Fruit fly (Drosophila melanogaster) whole organism, embryonic: ENCODE measurements around the gene ClpP.

Experiments
- Bdp1 ChIP-seq: fragments of 200-800 bp; sonication (Bioruptor generic); optimal IDR thresholded peaks from 3 replicates; lab custom pipeline; 2016; ENCODE audit warnings: missing biosample characterization, missing genetic modification characterization
- CG12155 ChIP-seq: fragments of 200-800 bp; sonication (Bioruptor generic); optimal IDR thresholded peaks from 3 replicates; lab custom pipeline; 2016; ENCODE audit warnings: missing biosample characterization, missing genetic modification characterization
- CG12769 ChIP-seq: fragments of 200-800 bp; sonication (Bioruptor generic); optimal IDR thresholded peaks from 2 replicates; lab custom pipeline; 2019; ENCODE audit warnings: missing biosample characterization, mild to moderate bottlenecking, missing genetic modification characterization, moderate library complexity
- CG13624 ChIP-seq: fragments of 200-800 bp; sonication (Bioruptor generic); optimal IDR thresholded peaks from 2 replicates; lab custom pipeline; 2016; ENCODE audit warnings: missing biosample characterization, missing genetic modification characterization
- CG1529 ChIP-seq: fragments of 200-800 bp; sonication (Bioruptor generic); optimal IDR thresholded peaks from 3 replicates; lab custom pipeline; 2018; ENCODE audit warnings: missing biosample characterization, missing genetic modification characterization
- CG1603 ChIP-seq: fragments of 200-800 bp; sonication (Bioruptor generic); optimal IDR thresholded peaks from 2 replicates; lab custom pipeline; 2019; ENCODE audit warnings: missing biosample characterization, mild to moderate bottlenecking, missing genetic modification characterization, moderate library complexity
- CG17361 ChIP-seq: fragments of 200-800 bp; sonication (Bioruptor generic); IDR thresholded peaks from 3 replicates; pipeline ENCODE4 v1.3.6; 2022; ENCODE audit warnings: missing biosample characterization, missing genetic modification characterization
- CG31365 ChIP-seq: fragments of 200-800 bp; sonication (Bioruptor generic); optimal IDR thresholded peaks from 2 replicates; lab custom pipeline; 2018; ENCODE audit warnings: missing biosample characterization, mild to moderate bottlenecking, missing genetic modification characterization
- CG33557 ChIP-seq: fragments of 200-800 bp; sonication (Bioruptor generic); optimal IDR thresholded peaks from 2 replicates; lab custom pipeline; 2019; ENCODE audit warnings: missing biosample characterization, mild to moderate bottlenecking, missing genetic modification characterization, moderate library complexity
- CG34224 ChIP-seq: fragments of 200-800 bp; sonication (Bioruptor generic); IDR thresholded peaks from 3 replicates; pipeline ENCODE4 v1.3.6; 2022; ENCODE audit warnings: missing biosample characterization, missing genetic modification characterization; ENCODE audit not compliant: partially characterized antibody
- CG7786 ChIP-seq: fragments of 200-800 bp; sonication (Bioruptor generic); optimal IDR thresholded peaks from 2 replicates; lab custom pipeline; 2016; ENCODE audit warnings: missing biosample characterization, missing genetic modification characterization
- CG7839 ChIP-seq: fragments of 200-800 bp; sonication (Bioruptor generic); optimal IDR thresholded peaks from 3 replicates; lab custom pipeline; 2018; ENCODE audit warnings: missing biosample characterization, mild to moderate bottlenecking, missing genetic modification characterization, moderate library complexity
- CG8089 ChIP-seq: fragments of 200-800 bp; sonication (Bioruptor generic); optimal IDR thresholded peaks from 3 replicates; lab custom pipeline; 2016; ENCODE audit warnings: missing biosample characterization, missing genetic modification characterization
- CG9797 ChIP-seq: fragments of 200-800 bp; sonication (Bioruptor generic); optimal IDR thresholded peaks from 3 replicates; lab custom pipeline; 2018; ENCODE audit warnings: missing biosample characterization, mild to moderate bottlenecking, missing genetic modification characterization
- Chrac-16 ChIP-seq: fragments of 200-800 bp; sonication (Bioruptor generic); optimal IDR thresholded peaks from 3 replicates; lab custom pipeline; 2016; ENCODE audit warnings: missing biosample characterization, missing genetic modification characterization
- CoRest ChIP-seq: fragments of 200-800 bp; sonication (Bioruptor generic); optimal IDR thresholded peaks from 3 replicates; lab custom pipeline; 2018; ENCODE audit warnings: missing biosample characterization, mild to moderate bottlenecking, missing genetic modification characterization, moderate library complexity
- Doc2 ChIP-seq: fragments of 200-800 bp; sonication (Bioruptor generic); IDR thresholded peaks from 2 replicates; pipeline ENCODE4 v1.3.6; 2022; ENCODE audit warnings: missing biosample characterization, missing genetic modification characterization
- Dp ChIP-seq: fragments of 200-800 bp; sonication (Bioruptor generic); optimal IDR thresholded peaks from 2 replicates; lab custom pipeline; 2018; ENCODE audit warnings: missing biosample characterization, mild to moderate bottlenecking, missing genetic modification characterization, moderate library complexity
- Dref ChIP-seq: fragments of 200-800 bp; sonication (Bioruptor generic); IDR thresholded peaks from 2 replicates; pipeline ENCODE4 v1.3.6; 2022; ENCODE audit warnings: missing biosample characterization, missing genetic modification characterization
- ERR ChIP-seq: fragments of 200-800 bp; sonication (Bioruptor generic); optimal IDR thresholded peaks from 2 replicates; lab custom pipeline; 2016; ENCODE audit warnings: missing biosample characterization, missing genetic modification characterization
- Ets97D ChIP-seq: fragments of 200-800 bp; sonication (Bioruptor generic); optimal IDR thresholded peaks from 3 replicates; lab custom pipeline; 2016; ENCODE audit warnings: missing biosample characterization, missing genetic modification characterization
- Jarid2 ChIP-seq: fragments of 200-800 bp; sonication (Bioruptor generic); optimal IDR thresholded peaks from 3 replicates; lab custom pipeline; 2017; ENCODE audit warnings: mild to moderate bottlenecking, missing biosample characterization, missing genetic modification reagents, missing genetic modification characterization
- Nf-YA ChIP-seq: fragments of 200-800 bp; sonication (Bioruptor generic); IDR thresholded peaks from 2 replicates; pipeline ENCODE4 v1.3.6; 2022; ENCODE audit warnings: missing biosample characterization, missing genetic modification characterization
- Nf-YC ChIP-seq: fragments of 200-800 bp; optimal IDR thresholded peaks from 3 replicates; lab custom pipeline; 2019; ENCODE audit warnings: missing biosample characterization, mild to moderate bottlenecking, missing genetic modification characterization, moderate library complexity
- PHDP ChIP-seq: fragments of 200-800 bp; sonication (Bioruptor generic); optimal IDR thresholded peaks from 3 replicates; lab custom pipeline; 2018; ENCODE audit warnings: missing biosample characterization, mild to moderate bottlenecking, missing genetic modification characterization, moderate library complexity
- Pdp1 ChIP-seq, 2 experiments: fragments of 200-800 bp; sonication (Bioruptor generic); optimal IDR thresholded peaks; 3 replicates each; lab custom pipeline; 2016; ENCODE audit warnings: missing biosample characterization in 2 of 2, missing genetic modification characterization in 2 of 2, mild to moderate bottlenecking in 1 of 2, moderate library complexity in 1 of 2
- Ssrp ChIP-seq: fragments of 200-800 bp; sonication (Bioruptor generic); optimal IDR thresholded peaks from 2 replicates; lab custom pipeline; 2018; ENCODE audit warnings: missing biosample characterization, mild to moderate bottlenecking, missing genetic modification characterization, moderate library complexity
- aop ChIP-seq: fragments of 200-800 bp; sonication (Bioruptor generic); IDR thresholded peaks from 2 replicates; pipeline ENCODE4 v1.3.6; 2022; ENCODE audit warnings: missing biosample characterization, missing genetic modification characterization
- ato ChIP-seq: fragments of 200-800 bp; sonication (Bioruptor generic); IDR thresholded peaks from 2 replicates; pipeline ENCODE4 v1.3.6; 2022; ENCODE audit warnings: missing biosample characterization, missing genetic modification characterization; ENCODE audit not compliant: partially characterized antibody
- cad ChIP-seq: fragments of >200 bp; optimal IDR thresholded peaks from 2 replicates; lab custom pipeline; 2017; ENCODE audit warnings: missing biosample characterization, missing genetic modification characterization
- ci ChIP-seq: fragments of 200-800 bp; sonication (Bioruptor generic); IDR thresholded peaks from 3 replicates; pipeline ENCODE4 v1.3.6; 2022; ENCODE audit warnings: missing biosample characterization, missing genetic modification characterization
- fru ChIP-seq: fragments of >200 bp; optimal IDR thresholded peaks from 2 replicates; lab custom pipeline; 2017
- hkb ChIP-seq, 2 experiments: fragments of 200-800 bp in 1 of 2; fragments of >200 bp in 1 of 2; sonication (Bioruptor generic) in 1 of 2; IDR thresholded peaks in 1 of 2; optimal IDR thresholded peaks in 1 of 2; 2 replicates each; pipeline versions ENCODE4 v1.3.6 to Lab custom; 2017 to 2022; ENCODE audit warnings: missing biosample characterization in 1 of 2, missing genetic modification characterization in 1 of 2
- inv ChIP-seq: fragments of 200-800 bp; sonication (Bioruptor generic); IDR thresholded peaks from 2 replicates; pipeline ENCODE4 v1.3.6; 2022; ENCODE audit warnings: missing biosample characterization, missing genetic modification characterization; ENCODE audit not compliant: partially characterized antibody
- ken ChIP-seq: fragments of 200-800 bp; sonication (Bioruptor generic); IDR thresholded peaks from 3 replicates; pipeline ENCODE4 v1.3.6; 2022; ENCODE audit warnings: missing biosample characterization, missing genetic modification characterization
- lmd ChIP-seq: fragments of 200-800 bp; sonication (Bioruptor generic); IDR thresholded peaks from 2 replicates; pipeline ENCODE4 v1.3.6; 2022; ENCODE audit warnings: missing biosample characterization, missing genetic modification characterization
- mirr ChIP-seq: fragments of 200-800 bp; sonication (Bioruptor generic); optimal IDR thresholded peaks from 3 replicates; lab custom pipeline; 2018; ENCODE audit warnings: missing biosample characterization, mild to moderate bottlenecking, missing genetic modification characterization
- mld ChIP-seq: fragments of 200-800 bp; sonication (Bioruptor generic); IDR thresholded peaks from 3 replicates; pipeline ENCODE4 v1.3.6; 2022; ENCODE audit warnings: missing biosample characterization, missing genetic modification characterization; ENCODE audit not compliant: partially characterized antibody
- pnt ChIP-seq: fragments of 200-800 bp; sonication (Bioruptor generic); optimal IDR thresholded peaks from 3 replicates; lab custom pipeline; 2016; ENCODE audit warnings: missing biosample characterization, missing genetic modification characterization
- psq ChIP-seq: fragments of 200-800 bp; sonication (Bioruptor generic); optimal IDR thresholded peaks from 2 replicates; lab custom pipeline; 2017; ENCODE audit warnings: missing biosample characterization, missing genetic modification characterization
- repo ChIP-seq: fragments of 200-800 bp; sonication (Bioruptor generic); optimal IDR thresholded peaks from 2 replicates; lab custom pipeline; 2016; ENCODE audit warnings: missing biosample characterization, missing genetic modification characterization
- scrt ChIP-seq: fragments of 200-800 bp; sonication (Bioruptor generic); optimal IDR thresholded peaks from 2 replicates; lab custom pipeline; 2018; ENCODE audit warnings: missing biosample characterization, mild to moderate bottlenecking, missing genetic modification characterization, moderate library complexity
- seq ChIP-seq: fragments of 200-800 bp; sonication (Bioruptor generic); IDR thresholded peaks from 2 replicates; pipeline ENCODE4 v1.3.6; 2022; ENCODE audit warnings: missing biosample characterization, missing genetic modification characterization
- shn ChIP-seq: fragments of 200-800 bp; sonication (Bioruptor generic); optimal IDR thresholded peaks from 3 replicates; lab custom pipeline; 2016; ENCODE audit warnings: missing biosample characterization, missing genetic modification characterization
- so ChIP-seq: fragments of 200-800 bp; sonication (Bioruptor generic); IDR thresholded peaks from 3 replicates; pipeline ENCODE4 v1.3.6; 2022; ENCODE audit warnings: missing biosample characterization, missing genetic modification characterization
- stwl ChIP-seq: fragments of 200-800 bp; sonication (Bioruptor generic); optimal IDR thresholded peaks from 3 replicates; lab custom pipeline; 2018; ENCODE audit warnings: missing biosample characterization, mild to moderate bottlenecking, missing genetic modification characterization, moderate library complexity
- tgo ChIP-seq: fragments of 200-800 bp; sonication (Bioruptor generic); IDR thresholded peaks from 3 replicates; pipeline ENCODE4 v1.3.6; 2022; ENCODE audit warnings: missing biosample characterization, missing genetic modification characterization
- tio ChIP-seq: fragments of 200-800 bp; sonication (Bioruptor generic); optimal IDR thresholded peaks from 2 replicates; lab custom pipeline; 2017; ENCODE audit warnings: missing biosample characterization, missing genetic modification characterization, inconsistent platforms
- tll ChIP-seq, 2 experiments: fragments of 200-800 bp in 1 of 2; fragments of >200 bp in 1 of 2; sonication (Bioruptor generic) in 1 of 2; optimal IDR thresholded peaks; 2 replicates each; lab custom pipeline; 2017 to 2019; ENCODE audit warnings: missing biosample characterization in 2 of 2, missing genetic modification characterization in 2 of 2, mild to moderate bottlenecking in 1 of 2, moderate library complexity in 1 of 2
- wor ChIP-seq: fragments of 200-800 bp; sonication (Bioruptor generic); IDR thresholded peaks from 2 replicates; pipeline ENCODE4 v1.3.6; 2022; ENCODE audit warnings: missing biosample characterization, missing genetic modification characterization
- yki ChIP-seq: fragments of >200 bp; optimal IDR thresholded peaks from 3 replicates; lab custom pipeline; 2018
- zfh2 ChIP-seq: fragments of 200-800 bp; sonication (Bioruptor generic); optimal IDR thresholded peaks from 2 replicates; lab custom pipeline; 2016; ENCODE audit warnings: missing biosample characterization, missing genetic modification characterization

ClpP gene

DNA sequence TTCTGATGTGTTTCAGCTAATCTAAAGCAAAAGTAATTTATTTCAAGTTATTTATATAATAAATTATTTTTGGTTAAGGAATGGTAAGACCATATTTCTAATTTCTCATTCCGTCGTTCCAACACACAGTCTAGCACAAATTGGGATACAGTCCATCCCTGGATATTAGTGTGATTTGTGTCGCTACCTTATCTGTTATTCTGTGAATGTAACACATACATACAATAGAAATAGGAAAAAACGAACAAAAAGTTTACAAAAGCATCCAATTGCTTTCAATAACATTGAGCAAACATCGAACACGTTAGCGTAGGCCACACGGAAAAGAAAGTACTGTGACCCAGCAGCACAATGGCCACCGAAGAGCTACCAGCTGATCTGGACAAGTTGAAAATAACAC lies 9.9 kb downstream of the ClpP start, which contains the start of gene CG5056 (continued):
- TF ChIP-seq Doc2 = no peak
- peak; percentile 100 for TF ChIP-seq CG1603
- TF ChIP-seq Pdp1 (GFP tag; optimal IDR thresholded peaks at IDR 0.05; lab: Kevin White, UChicago) = peak in 1 of 2 experiments; percentile 88
- TF ChIP-seq CG9797 (GFP tag; lab: Kevin White, UChicago) = peak; percentile 63
- no peak for TF ChIP-seq shn
- TF ChIP-seq aop (GFP tag; lab: Robert Waterston, UW) = no peak
- no peak for TF ChIP-seq ken (GFP tag; lab: Robert Waterston, UW)
- TF ChIP-seq tio (GFP tag; lab: Kevin White, UChicago) = no peak
- no peak for TF ChIP-seq psq
- no peak for TF ChIP-seq ERR
- TF ChIP-seq CG34224 (GFP tag; lab: Robert Waterston, UW) = no peak
- TF ChIP-seq inv = no peak
- peak; percentile 39 for TF ChIP-seq Dref (GFP tag; lab: Robert Waterston, UW)
- no peak for TF ChIP-seq zfh2 (GFP tag; lab: Kevin White, UChicago)
- TF ChIP-seq CG7786 (GFP tag; lab: Kevin White, UChicago) = no peak
- TF ChIP-seq CoRest (tag; lab: Kevin White, UChicago) = no peak
- no peak for TF ChIP-seq CG13624 (GFP tag; lab: Kevin White, UChicago)
- no peak for TF ChIP-seq CG12155 (GFP tag; lab: Kevin White, UChicago)
- TF ChIP-seq mirr (GFP tag; lab: Kevin White, UChicago) = no peak
- no peak for TF ChIP-seq wor (GFP tag; lab: Robert Waterston, UW)
- TF ChIP-seq Dp = peak; percentile 36
- TF ChIP-seq CG7839 = no peak
- TF ChIP-seq CG1529 (GFP tag; lab: Kevin White, UChicago) = no peak
- peak; percentile 54; the same call in 2 of the 3 replicates for TF ChIP-seq CG17361 (GFP tag; lab: Robert Waterston, UW)
- TF ChIP-seq tll (GFP tag; optimal IDR thresholded peaks at IDR 0.05; lab: Kevin White, UChicago) = no peak
- TF ChIP-seq CG31365 (tag; lab: Kevin White, UChicago) = no peak
- TF ChIP-seq CG12769 (tag; lab: Kevin White, UChicago) = no peak
- no peak for TF ChIP-seq scrt
- TF ChIP-seq pnt = no peak
- peak; percentile 53 for TF ChIP-seq Nf-YC
- peak; percentile 59 for TF ChIP-seq stwl (tag; lab: Kevin White, UChicago)
- no peak for TF ChIP-seq fru (lab: Kevin White, UChicago)
- TF ChIP-seq cad (GFP tag; lab: Kevin White, UChicago) = no peak
- TF ChIP-seq ci = peak; percentile 23; the same call in 1 of the 3 replicates
- TF ChIP-seq yki = no peak
- no peak for TF ChIP-seq Ssrp (tag; lab: Kevin White, UChicago)
- no peak for TF ChIP-seq mld (GFP tag; lab: Robert Waterston, UW)
- TF ChIP-seq Nf-YA (GFP tag; lab: Robert Waterston, UW) = no peak
- no peak for TF ChIP-seq hkb (optimal IDR thresholded peaks at IDR 0.05; lab: Kevin White, UChicago)
- no peak for TF ChIP-seq hkb (GFP tag; IDR thresholded peaks at IDR 0.05; lab: Robert Waterston, UW)
- no peak for TF ChIP-seq repo (GFP tag; lab: Kevin White, UChicago)
- no peak for TF ChIP-seq ato (GFP tag; lab: Robert Waterston, UW)
- no peak for TF ChIP-seq seq (GFP tag; lab: Robert Waterston, UW)
- TF ChIP-seq Chrac-16 = no peak
- TF ChIP-seq so (GFP tag; lab: Robert Waterston, UW) = no peak
- peak; percentile 16; the same call in 1 of the 2 replicates for TF ChIP-seq lmd (GFP tag; lab: Robert Waterston, UW)
- no peak for TF ChIP-seq CG8089 (GFP tag; lab: Kevin White, UChicago)
- TF ChIP-seq Jarid2 (GFP tag; lab: Kevin White, UChicago) = no peak
- TF ChIP-seq Bdp1 (GFP tag; lab: Kevin White, UChicago) = no peak
- no peak for TF ChIP-seq CG33557 (GFP tag; lab: Kevin White, UChicago)
- TF ChIP-seq tgo (GFP tag; lab: Robert Waterston, UW) = no peak
- peak; percentile 18 for TF ChIP-seq PHDP (tag; lab: Kevin White, UChicago)
- peak; percentile 40 for TF ChIP-seq Ets97D
